Fruit fly (Drosophila melanogaster): Measurements from ENCODE around the gene nac.

Gene nac

DNA sequence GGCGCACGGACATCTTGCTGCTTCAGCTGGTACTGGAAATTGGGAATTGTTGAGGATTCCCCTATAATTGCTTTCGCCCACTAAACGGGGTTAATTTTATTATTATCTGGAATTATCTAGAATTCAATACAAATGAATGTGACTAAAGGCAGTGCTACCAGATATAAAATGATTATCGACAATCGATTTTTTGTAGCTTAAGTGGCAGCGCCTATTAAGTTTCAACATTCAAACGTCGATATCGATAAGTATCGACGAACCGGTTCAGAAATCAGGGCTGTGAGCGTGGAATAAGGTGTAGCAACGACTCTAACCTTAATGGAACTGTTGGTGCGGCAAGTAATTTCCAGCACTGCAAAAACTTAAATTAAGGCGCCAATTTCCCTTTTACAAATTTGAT is 1.3 kb upstream of the nac start, which contains the start of gene Sgt1 (continued):
- TF ChIP-seq Dll (GFP tag; IDR thresholded peaks at IDR 0.05; ENCODE audit: partially characterized antibody) (peak; percentile 85), caup (GFP tag; optimal IDR thresholded peaks at IDR 0.05; ENCODE audit: severe bottlenecking) (peak; percentile 16), CG13624 (GFP tag; optimal IDR thresholded peaks at IDR 0.05) (peak; percentile 72), CG17361 (GFP tag; IDR thresholded peaks at IDR 0.05) (0 out of 3 replicates have a peak, but pooled peaks have one; percentile 21), PHDP (tag; optimal IDR thresholded peaks at IDR 0.05) (peak; percentile 6), CG34376 (GFP tag; optimal IDR thresholded peaks at IDR 0.05) (peak; percentile 78), CG12236 (GFP tag; optimal IDR thresholded peaks at IDR 0.05) (no peak), zfh2 (GFP tag; optimal IDR thresholded peaks at IDR 0.05) (peak; percentile 79), Ravus (GFP tag; IDR thresholded peaks at IDR 0.05) (no peak), CoRest (tag; optimal IDR thresholded peaks at IDR 0.05) (peak; percentile 55), CG14710 (tag; optimal IDR thresholded peaks at IDR 0.05) (peak; percentile 69), Dbx (GFP tag; IDR thresholded peaks at IDR 0.05) (0 out of 3 replicates have a peak, but pooled peaks have one; percentile 29), maf-S (GFP tag; optimal IDR thresholded peaks at IDR 0.05) (peak; percentile 52), nmo (GFP tag; optimal IDR thresholded peaks at IDR 0.05) (peak; percentile 66), sob (GFP tag; IDR thresholded peaks at IDR 0.05) (peak; percentile 68), Aef1 (GFP tag; IDR thresholded peaks at IDR 0.05) (0 out of 3 replicates have a peak, but pooled peaks have one; percentile 25), NFAT (GFP tag; IDR thresholded peaks at IDR 0.05) (peak; percentile 66; the same call in 1 of the 2 replicates), CG11247 (GFP tag; IDR thresholded peaks at IDR 0.05) (peak; percentile 35; the same call in 1 of the 2 replicates), grau (tag; optimal IDR thresholded peaks at IDR 0.05) (peak; percentile 36), ERR (GFP tag; optimal IDR thresholded peaks at IDR 0.05) (peak; percentile 51), CG34224 (GFP tag; IDR thresholded peaks at IDR 0.05; ENCODE audit: partially characterized antibody) (peak; percentile 89), trem (tag; optimal IDR thresholded peaks at IDR 0.05) (peak; percentile 93), dpn (GFP tag; optimal IDR thresholded peaks at IDR 0.05) (peak; percentile 34 to 68), sna (GFP tag; IDR thresholded peaks at IDR 0.05; ENCODE audit: partially characterized antibody) (peak; percentile 81), vfl (GFP tag; optimal IDR thresholded peaks at IDR 0.05) (peak; percentile 72), CG33213 (GFP tag; optimal IDR thresholded peaks at IDR 0.05) (peak; percentile 80), CG15011 (GFP tag; optimal IDR thresholded peaks at IDR 0.05) (no peak), Mad (GFP tag; optimal IDR thresholded peaks at IDR 0.05) (peak; percentile 34), Hr51 (GFP tag; optimal IDR thresholded peaks at IDR 0.05) (peak in 1 of 2 experiments; percentile 17), YL-1 (GFP tag; optimal IDR thresholded peaks at IDR 0.05) (peak; percentile 87), tx (GFP tag; optimal IDR thresholded peaks at IDR 0.05) (peak; percentile 31), repo (GFP tag; optimal IDR thresholded peaks at IDR 0.05) (peak; percentile 40), p53 (GFP tag; optimal IDR thresholded peaks at IDR 0.05) (peak; percentile 22), wdn (GFP tag; IDR thresholded peaks at IDR 0.05) (no peak), Scr (GFP tag; IDR thresholded peaks at IDR 0.05; ENCODE audit: partially characterized antibody) (peak; percentile 75), HLH4C (GFP tag; IDR thresholded peaks at IDR 0.05; ENCODE audit: partially characterized antibody) (peak; percentile 91), chn (GFP tag; optimal IDR thresholded peaks at IDR 0.05) (peak; percentile 43), pum (GFP tag; optimal IDR thresholded peaks at IDR 0.05) (peak; percentile 12), Six4 (GFP tag; optimal IDR thresholded peaks at IDR 0.05) (peak; percentile 6), unpg (GFP tag; optimal IDR thresholded peaks at IDR 0.05) (no peak), corto (GFP tag; optimal IDR thresholded peaks at IDR 0.05) (no peak), CG4617 (GFP tag; optimal IDR thresholded peaks at IDR 0.05; ENCODE audit: borderline replicate concordance) (peak; percentile 83), CG12391 (tag; optimal IDR thresholded peaks at IDR 0.05) (peak; percentile 46), vvl (GFP tag; IDR thresholded peaks at IDR 0.05) (peak; percentile 57), exex (tag; optimal IDR thresholded peaks at IDR 0.05) (peak; percentile 73), NfI (GFP tag; optimal IDR thresholded peaks at IDR 0.05) (peak; percentile 61), CG17612 (GFP tag; IDR thresholded peaks at IDR 0.05) (no peak), Bdp1 (GFP tag; optimal IDR thresholded peaks at IDR 0.05) (no peak), Sin3A (optimal IDR thresholded peaks at IDR 0.05) (peak; percentile 67), CTCF (GFP tag; optimal IDR thresholded peaks at IDR 0.05) (peak; percentile 56), CG2116 (GFP tag; optimal IDR thresholded peaks at IDR 0.05) (peak; percentile 84)

Data from whole organism, embryonic.